Worm (Caenorhabditis elegans) whole organism, mixed stage, embryonic: ENCODE results near the gene mec-5.

Experiments used
- M03D4.4 ChIP-seq: sonication (generic microtip); optimal IDR thresholded peaks from 2 replicates; lab custom pipeline; 2017; ENCODE audit warnings: mild to moderate bottlenecking, missing genetic modification characterization, missing compliant biosample characterization
- bed-3 ChIP-seq: fragments of 200-800 bp; sonication (Bioruptor generic); optimal IDR thresholded peaks from 3 replicates; lab custom pipeline; 2018; ENCODE audit warnings: mild to moderate bottlenecking, missing genetic modification characterization, moderate library complexity, missing compliant biosample characterization
- blmp-1 ChIP-seq: fragments of 150-350 bp; optimal IDR thresholded peaks from 2 replicates; lab custom pipeline; 2014; ENCODE audit warnings: missing biosample characterization, missing genetic modification characterization
- ceh-39 ChIP-seq: fragments of 150-350 bp; optimal IDR thresholded peaks from 2 replicates; lab custom pipeline; 2014; ENCODE audit warnings: missing biosample characterization, missing genetic modification characterization
- ceh-43 ChIP-seq: fragments of 200-800 bp; sonication (Bioruptor generic); optimal IDR thresholded peaks from 2 replicates; lab custom pipeline; 2018; ENCODE audit warnings: mild to moderate bottlenecking, missing genetic modification characterization, moderate library complexity, missing compliant biosample characterization
- ces-1 ChIP-seq: fragments of 150-350 bp; optimal IDR thresholded peaks from 2 replicates; lab custom pipeline; 2014; ENCODE audit warnings: missing biosample characterization, missing genetic modification reagents, missing genetic modification characterization
- cnd-1 ChIP-seq: fragments of 200-800 bp; sonication (Bioruptor generic); optimal IDR thresholded peaks from 2 replicates; lab custom pipeline; 2018; ENCODE audit warnings: mild to moderate bottlenecking, missing genetic modification characterization, missing compliant biosample characterization
- drap-1 ChIP-seq: fragments of 200-800 bp; sonication (Bioruptor generic); optimal IDR thresholded peaks from 3 replicates; lab custom pipeline; 2018; ENCODE audit warnings: mild to moderate bottlenecking, missing genetic modification characterization, missing compliant biosample characterization
- elt-1 ChIP-seq: sonication (generic microtip); optimal IDR thresholded peaks from 2 replicates; lab custom pipeline; 2017; ENCODE audit warnings: missing genetic modification characterization, mild to moderate bottlenecking, missing compliant biosample characterization, antibody characterized with exemption, moderate library complexity, borderline replicate concordance; ENCODE audit not compliant: insufficient read depth
- elt-3 ChIP-seq: fragments of 150-350 bp; optimal IDR thresholded peaks from 2 replicates; lab custom pipeline; 2014; ENCODE audit warnings: missing biosample characterization, missing genetic modification characterization
- flh-1 ChIP-seq: fragments of 200-800 bp; sonication (Bioruptor generic); optimal IDR thresholded peaks from 2 replicates; lab custom pipeline; 2018; ENCODE audit warnings: mild to moderate bottlenecking, missing genetic modification characterization, moderate library complexity, missing compliant biosample characterization
- ham-2 ChIP-seq: fragments of 200-800 bp; sonication (Bioruptor generic); optimal IDR thresholded peaks from 2 replicates; lab custom pipeline; 2018; ENCODE audit warnings: mild to moderate bottlenecking, missing genetic modification characterization, missing compliant biosample characterization
- lsy-2 ChIP-seq: fragments of 150-350 bp; optimal IDR thresholded peaks from 2 replicates; lab custom pipeline; 2014; ENCODE audit warnings: missing biosample characterization, missing genetic modification characterization
- mep-1 ChIP-seq: fragments of 150-350 bp; optimal IDR thresholded peaks from 2 replicates; lab custom pipeline; 2017; ENCODE audit warnings: missing biosample characterization, missing genetic modification reagents, missing genetic modification characterization, inconsistent platforms
- mls-2 ChIP-seq: sonication (generic microtip); optimal IDR thresholded peaks from 2 replicates; lab custom pipeline; 2016; ENCODE audit warnings: mild to moderate bottlenecking, missing genetic modification characterization, moderate library complexity, missing compliant biosample characterization
- nhr-2 ChIP-seq: fragments of 150-350 bp; optimal IDR thresholded peaks from 2 replicates; lab custom pipeline; 2014; ENCODE audit warnings: missing biosample characterization, missing genetic modification characterization
- nhr-237 ChIP-seq: fragments of 150-350 bp; optimal IDR thresholded peaks from 2 replicates; lab custom pipeline; 2014; ENCODE audit warnings: missing biosample characterization, missing genetic modification characterization
- nhr-28 ChIP-seq: fragments of 150-350 bp; optimal IDR thresholded peaks from 2 replicates; lab custom pipeline; 2014; ENCODE audit warnings: missing biosample characterization, missing genetic modification characterization
- nhr-76 ChIP-seq: sonication (generic microtip); optimal IDR thresholded peaks from 2 replicates; lab custom pipeline; 2017; ENCODE audit warnings: missing biosample characterization, missing genetic modification characterization
- pha-4 ChIP-seq: fragments of 150-350 bp; optimal IDR thresholded peaks from 2 replicates; lab custom pipeline; 2018; ENCODE audit warnings: missing biosample characterization, missing genetic modification reagents, missing genetic modification characterization
- sem-2 ChIP-seq: fragments of 200-800 bp; sonication (Bioruptor generic); optimal IDR thresholded peaks from 2 replicates; lab custom pipeline; 2018; ENCODE audit warnings: mild to moderate bottlenecking, missing genetic modification characterization, missing compliant biosample characterization
- snpc-4 ChIP-seq: fragments of 150-350 bp; optimal IDR thresholded peaks from 2 replicates; lab custom pipeline; 2014; ENCODE audit warnings: missing biosample characterization, missing genetic modification characterization
- sptf-1 ChIP-seq: sonication (generic microtip); optimal IDR thresholded peaks from 2 replicates; lab custom pipeline; 2017; ENCODE audit warnings: mild to moderate bottlenecking, missing genetic modification characterization, moderate library complexity, missing compliant biosample characterization
- tbx-8 ChIP-seq: fragments of 200-800 bp; sonication (Bioruptor generic); optimal IDR thresholded peaks from 2 replicates; lab custom pipeline; 2018; ENCODE audit warnings: mild to moderate bottlenecking, missing genetic modification characterization, moderate library complexity, missing compliant biosample characterization
- unc-39 ChIP-seq: fragments of 150-350 bp; optimal IDR thresholded peaks from 2 replicates; lab custom pipeline; 2014; ENCODE audit warnings: missing biosample characterization, missing genetic modification characterization
- unc-62 ChIP-seq: fragments of 150-350 bp; optimal IDR thresholded peaks from 2 replicates; lab custom pipeline; 2014; ENCODE audit warnings: missing biosample characterization, missing genetic modification reagents, missing genetic modification characterization
- ztf-11 ChIP-seq: fragments of 150-350 bp; optimal IDR thresholded peaks from 2 replicates; lab custom pipeline; 2014; ENCODE audit warnings: missing biosample characterization, missing genetic modification characterization

mec-5 gene

ce11 chrX:15939759-15940334 lies 4.0 kb upstream of the mec-5 start:
- no peak for TF ChIP-seq drap-1 (GFP tag; lab: Kevin White, UChicago)
- no peak for TF ChIP-seq ceh-43 (GFP tag; lab: Kevin White, UChicago)
- no peak for TF ChIP-seq nhr-237 (tag; lab: Kevin White, UChicago)
- no peak for TF ChIP-seq cnd-1
- no peak for TF ChIP-seq mls-2 (tag; lab: Kevin White, UChicago)
- TF ChIP-seq M03D4.4 (tag; lab: Kevin White, UChicago): no peak
- TF ChIP-seq flh-1 (GFP tag; lab: Kevin White, UChicago): no peak
- TF ChIP-seq lsy-2: no peak

ce11 chrX:15944198-15944597 lies 389 bp downstream of the mec-5 start:
- no peak for TF ChIP-seq M03D4.4 (tag; lab: Kevin White, UChicago)

ce11 chrX:15945806-15946205 lies 2.0 kb downstream of the mec-5 start:
- TF ChIP-seq sptf-1 (no peak), nhr-76 (tag; lab: Kevin White, UChicago) (no peak), ceh-43 (GFP tag; lab: Kevin White, UChicago) (no peak), sem-2 (GFP tag; lab: Kevin White, UChicago) (no peak), tbx-8 (no peak), nhr-2 (tag; lab: Kevin White, UChicago) (no peak), flh-1 (GFP tag; lab: Kevin White, UChicago) (no peak), pha-4 (tag; lab: Kevin White, UChicago) (no peak)

- TF ChIP-seq drap-1 (GFP tag; lab: Kevin White, UChicago) (no peak), nhr-28 (tag; lab: Kevin White, UChicago) (no peak), pha-4 (tag; lab: Kevin White, UChicago) (no peak), bed-3 (GFP tag; lab: Kevin White, UChicago) (no peak)
- TF ChIP-seq, all 35 proteins: peak for 0
These were observed 7.4 kb downstream of the mec-5 start, which contains the start of gene col-186 for ce11 chrX:15951194-15951593. Gene col-186 (plus strand): TSS chrX:15951494.

- no peak for TF ChIP-seq ceh-43 (GFP tag; lab: Kevin White, UChicago)
- TF ChIP-seq elt-3: no peak
- TF ChIP-seq ceh-39 (tag; lab: Kevin White, UChicago): no peak
- TF ChIP-seq sem-2 (GFP tag; lab: Kevin White, UChicago): no peak
- TF ChIP-seq bed-3 (GFP tag; lab: Kevin White, UChicago): no peak
- no peak for TF ChIP-seq flh-1 (GFP tag; lab: Kevin White, UChicago)
- TF ChIP-seq unc-62 (GFP tag; lab: Kevin White, UChicago): no peak
These were observed 9.3 kb downstream of the mec-5 start for ce11 chrX:15953086-15953485.

- TF ChIP-seq nhr-76 (tag; lab: Kevin White, UChicago) (no peak), ham-2 (no peak), sem-2 (GFP tag; lab: Kevin White, UChicago) (no peak), ces-1 (no peak), nhr-2 (tag; lab: Kevin White, UChicago) (no peak), elt-1 (tag; lab: Kevin White, UChicago) (no peak), blmp-1 (tag; lab: Kevin White, UChicago) (no peak), ceh-43 (GFP tag; lab: Kevin White, UChicago) (no peak), mep-1 (tag; lab: Kevin White, UChicago) (no peak), mls-2 (tag; lab: Kevin White, UChicago) (no peak), cnd-1 (no peak)
- TF ChIP-seq, all 35 proteins: peak for 0
These were observed 9.8 kb downstream of the mec-5 start for ce11 chrX:15953611-15954010.

ce11 chrX:15958767-15959166 lies 15.0 kb downstream of the mec-5 start, which contains the start of gene C09G1.5:
Gene C09G1.5 (plus strand): TSS chrX:15959067.
- no peak for TF ChIP-seq unc-39
- TF ChIP-seq unc-62 (GFP tag; lab: Kevin White, UChicago): no peak
- TF ChIP-seq nhr-237 (tag; lab: Kevin White, UChicago): no peak
- TF ChIP-seq nhr-76 (tag; lab: Kevin White, UChicago): no peak
- TF ChIP-seq flh-1 (GFP tag; lab: Kevin White, UChicago): no peak
- no peak for TF ChIP-seq cnd-1
- no peak for TF ChIP-seq ceh-43 (GFP tag; lab: Kevin White, UChicago)
- no peak for TF ChIP-seq ztf-11 (tag; lab: Kevin White, UChicago)
- TF ChIP-seq snpc-4 (tag; lab: Kevin White, UChicago): no peak
